Fruit fly (Drosophila melanogaster) S2 (cell line): ENCODE measurements around the gene CG46439.

Experiments used
- CG8478 ChIP-seq: fragments of >200 bp; optimal IDR thresholded peaks from 2 replicates; lab custom pipeline; 2018
- CTCF ChIP-seq, 2 experiments: fragments of >200 bp; optimal IDR thresholded peaks; 2 replicates each; lab custom pipeline; 2018

DNA sequence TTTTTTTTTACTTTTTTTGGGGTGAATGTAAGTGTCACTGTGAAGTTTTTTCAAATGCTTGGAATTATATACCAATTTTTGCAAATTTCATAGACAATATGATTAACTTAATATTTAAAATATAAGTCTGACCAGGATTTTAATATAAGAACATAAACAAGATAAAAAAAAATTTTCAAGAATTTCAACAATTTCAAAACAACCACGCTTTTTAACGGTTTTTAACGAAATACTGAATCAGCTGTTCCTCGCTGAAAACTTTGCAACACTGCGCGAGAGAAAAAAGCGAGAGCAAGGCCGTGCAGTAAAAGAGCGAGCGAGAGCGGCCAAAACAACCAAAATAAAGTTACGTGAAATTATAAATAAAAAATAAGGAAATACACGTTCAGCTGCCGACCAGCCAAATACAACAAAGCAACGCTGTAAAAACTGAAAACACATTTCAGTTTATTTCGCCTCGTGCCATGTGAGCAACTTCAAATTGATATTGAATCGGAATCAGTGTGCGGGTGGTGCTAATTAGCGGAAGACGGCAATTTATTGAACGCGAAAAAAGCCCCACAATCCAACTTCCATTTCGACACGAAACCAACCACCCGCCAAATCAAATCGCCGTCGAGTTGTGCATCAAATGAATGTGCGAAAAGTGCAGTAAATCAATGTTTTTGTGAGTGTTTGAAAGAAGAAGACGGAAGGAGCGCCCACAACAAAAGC, at the start of gene CG46439, which contains the start of the genes Iyd and CG33947:
- no peak for TF ChIP-seq CG8478
- no peak for TF ChIP-seq CTCF (optimal IDR thresholded peaks at IDR 0.05; lab: Kevin White, UChicago)
